Worm (Caenorhabditis elegans): Measurements from ENCODE around the gene C01G5.3.

- TF ChIP-seq klf-2 (GFP tag; conservative IDR thresholded peaks at IDR 0.05) (no peak), flt-1 (GFP tag; IDR thresholded peaks at IDR 0.05) (no peak), ref-1 (GFP tag; conservative IDR thresholded peaks at IDR 0.05) (no peak), ztf-23 (GFP tag; IDR thresholded peaks at IDR 0.05) (no peak), cog-1 (tag; optimal IDR thresholded peaks at IDR 0.05) (no peak), tab-1 (GFP tag; IDR thresholded peaks at IDR 0.05) (no peak), T22C8.4 (GFP tag; IDR thresholded peaks at IDR 0.05) (no peak)
Observed at ce11 chrIV:6491915-6492314, 44.1 kb upstream of the C01G5.3 start.
